Fruit fly (Drosophila melanogaster): ENCODE data around the gene Pkc98E.

Pkc98E gene

DNA sequence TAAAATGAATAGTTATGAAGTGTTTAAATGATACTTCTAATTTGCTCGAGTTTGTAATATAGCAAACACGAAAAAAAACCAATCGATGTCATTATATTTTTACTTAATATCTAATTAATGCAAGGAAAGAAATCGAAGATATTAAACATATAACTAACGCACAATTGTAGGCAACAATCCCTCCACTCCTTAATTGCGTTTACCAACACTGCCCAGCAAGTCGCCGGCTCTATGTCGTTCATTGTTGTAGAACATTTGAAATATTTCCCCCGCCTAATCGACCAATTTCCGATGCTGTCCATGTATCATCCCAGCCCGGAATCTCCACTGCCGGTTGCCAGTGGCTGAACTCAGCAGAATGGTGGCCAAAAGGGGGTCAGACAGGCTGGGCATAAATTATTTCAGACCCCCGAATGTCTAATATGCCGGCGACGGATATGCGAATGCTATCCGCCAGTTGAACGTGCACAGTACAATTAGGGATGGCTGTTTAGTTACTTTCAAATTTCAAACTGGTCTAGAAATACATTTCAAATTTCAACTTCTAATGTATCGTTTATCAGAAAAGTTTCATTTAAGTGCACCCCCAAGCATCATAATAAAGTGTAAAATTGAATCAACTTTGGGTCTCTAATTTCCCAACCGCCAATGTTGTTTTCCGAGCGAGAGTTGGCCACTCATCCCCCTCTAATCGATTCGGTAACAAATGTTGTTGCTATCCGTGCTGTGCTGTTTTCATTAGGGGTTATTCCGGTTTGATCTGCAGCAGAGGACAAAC lies 29.7 kb downstream of the Pkc98E start (continued):
- peak; percentile 15 for TF ChIP-seq CG10979 (tag; optimal IDR thresholded peaks at IDR 0.05)
- TF ChIP-seq CG6254 (GFP tag; optimal IDR thresholded peaks at IDR 0.05) = no peak
- TF ChIP-seq kah (GFP tag; optimal IDR thresholded peaks at IDR 0.05) = no peak
- TF ChIP-seq gcm (GFP tag; optimal IDR thresholded peaks at IDR 0.05) = peak; percentile 18
- TF ChIP-seq CG30020 (tag; optimal IDR thresholded peaks at IDR 0.05) = no peak
- peak; percentile 15 for TF ChIP-seq CG10654 (GFP tag; optimal IDR thresholded peaks at IDR 0.05)
- no peak for TF ChIP-seq Dad (GFP tag; optimal IDR thresholded peaks at IDR 0.05)
- peak; percentile 32; the same call in 1 of the 2 replicates for TF ChIP-seq CG31441 (GFP tag; IDR thresholded peaks at IDR 0.05)
- TF ChIP-seq CHES-1-like (GFP tag; optimal IDR thresholded peaks at IDR 0.05) = peak; percentile 25
- peak; percentile 31; the same call in 1 of the 2 replicates for TF ChIP-seq CG9215 (GFP tag; IDR thresholded peaks at IDR 0.05)
- no peak for TF ChIP-seq Ssrp (tag; optimal IDR thresholded peaks at IDR 0.05)
- no peak for TF ChIP-seq Jarid2 (GFP tag; optimal IDR thresholded peaks at IDR 0.05)
- no peak for TF ChIP-seq p53 (GFP tag; optimal IDR thresholded peaks at IDR 0.05)
- TF ChIP-seq CG17802 (tag; optimal IDR thresholded peaks at IDR 0.05) = no peak
- no peak for TF ChIP-seq CG8290 (GFP tag; optimal IDR thresholded peaks at IDR 0.05)
- TF ChIP-seq CG8290 (tag; optimal IDR thresholded peaks at IDR 0.05) = peak in 1 of 2 experiments; percentile 75
- no peak for TF ChIP-seq Ets65A (GFP tag)
- TF ChIP-seq ind (GFP tag; optimal IDR thresholded peaks at IDR 0.05) = peak; percentile 33
- no peak for TF ChIP-seq hkb (optimal IDR thresholded peaks at IDR 0.05)
- peak; percentile 57 for TF ChIP-seq hkb (GFP tag; IDR thresholded peaks at IDR 0.05)
- peak; percentile 22 for TF ChIP-seq chn (GFP tag; optimal IDR thresholded peaks at IDR 0.05)
- peak; percentile 14 for TF ChIP-seq exex (tag; optimal IDR thresholded peaks at IDR 0.05)
- no peak for TF ChIP-seq jing (GFP tag; optimal IDR thresholded peaks at IDR 0.05)
- no peak for TF ChIP-seq CG7928 (GFP tag; optimal IDR thresholded peaks at IDR 0.05)
- TF ChIP-seq HLH4C (GFP tag; IDR thresholded peaks at IDR 0.05; ENCODE audit: partially characterized antibody) = no peak
- peak; percentile 40; the same call in 1 of the 2 replicates for TF ChIP-seq CG14014 (GFP tag; IDR thresholded peaks at IDR 0.05)
- TF ChIP-seq CG32767 (GFP tag; IDR thresholded peaks at IDR 0.05) = no peak
- TF ChIP-seq CG30403 (GFP tag; optimal IDR thresholded peaks at IDR 0.05) = peak; percentile 34
- TF ChIP-seq CG7556 (GFP tag; optimal IDR thresholded peaks at IDR 0.05) = peak; percentile 57
- 0 out of 2 replicates have a peak, but pooled peaks have one; percentile 7 for TF ChIP-seq ranshi (GFP tag; IDR thresholded peaks at IDR 0.05)
- TF ChIP-seq Xrp1 (GFP tag; IDR thresholded peaks at IDR 0.05) = peak; percentile 62
- peak; percentile 43 for TF ChIP-seq CG32772 (GFP tag; IDR thresholded peaks at IDR 0.05)
- TF ChIP-seq CG7963 (GFP tag; IDR thresholded peaks at IDR 0.05; ENCODE audit: partially characterized antibody) = no peak
- no peak for TF ChIP-seq fd64A (GFP tag; optimal IDR thresholded peaks at IDR 0.05)
- TF ChIP-seq sisA (GFP tag; IDR thresholded peaks at IDR 0.05) = 0 out of 2 replicates have a peak, but pooled peaks have one; percentile 26
- peak; percentile 57 for TF ChIP-seq NfI (GFP tag; optimal IDR thresholded peaks at IDR 0.05)
- no peak for TF ChIP-seq pnt (GFP tag; optimal IDR thresholded peaks at IDR 0.05)
- 0 out of 2 replicates have a peak, but pooled peaks have one; percentile 22 for TF ChIP-seq wor (GFP tag; IDR thresholded peaks at IDR 0.05)
- no peak for TF ChIP-seq eyg (GFP tag; optimal IDR thresholded peaks at IDR 0.05)
- TF ChIP-seq vvl (GFP tag; IDR thresholded peaks at IDR 0.05) = peak; percentile 52
- TF ChIP-seq oc (tag; optimal IDR thresholded peaks at IDR 0.05) = no peak
- TF ChIP-seq Sox102F (GFP tag; optimal IDR thresholded peaks at IDR 0.05) = peak; percentile 48
- peak; percentile 19 for TF ChIP-seq Antp (GFP tag; optimal IDR thresholded peaks at IDR 0.05)
- peak; percentile 61 for TF ChIP-seq dmrt99B (tag; optimal IDR thresholded peaks at IDR 0.05)
- TF ChIP-seq mam (GFP tag; optimal IDR thresholded peaks at IDR 0.05) = peak; percentile 49
- TF ChIP-seq CG13775 (GFP tag; optimal IDR thresholded peaks at IDR 0.05) = peak; percentile 31
- peak; percentile 19 for TF ChIP-seq CG15514 (GFP tag; optimal IDR thresholded peaks at IDR 0.05)
- TF ChIP-seq HLH54F (GFP tag; optimal IDR thresholded peaks at IDR 0.05) = no peak
- TF ChIP-seq stc (GFP tag; IDR thresholded peaks at IDR 0.05) = peak; percentile 60; the same call in 1 of the 2 replicates
- no peak for TF ChIP-seq CG10321 (GFP tag; IDR thresholded peaks at IDR 0.05)
